Fruit fly (Drosophila melanogaster): ENCODE data around the gene LysS.
"Not testable (repeated sequence)": the region's sequence is repeated elsewhere in the genome, so short reads cannot be mapped to it uniquely, and the experiment has no call there.

Gene LysS

DNA sequence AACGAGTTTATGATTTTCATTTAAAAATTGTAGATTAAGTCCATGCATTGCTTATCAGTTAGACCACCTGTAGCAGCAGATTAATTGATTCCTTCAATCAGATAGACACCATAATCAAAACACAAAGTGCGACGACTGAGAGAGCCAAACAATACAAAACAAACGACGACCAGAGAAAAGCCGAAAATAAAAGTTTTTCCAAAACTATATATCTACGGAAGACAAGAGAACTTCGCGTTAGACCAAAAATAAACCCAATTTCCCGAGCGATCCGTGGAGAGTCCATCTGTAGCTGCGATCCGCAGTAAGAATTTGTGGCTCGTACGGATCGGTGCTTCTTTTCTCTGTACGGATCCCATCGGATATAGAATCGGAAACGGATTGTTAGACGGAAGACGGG, 7.9 kb downstream of the LysS start, which contains the start of gene galene:
galene (plus strand) TSS at position 301 of the 400 bp plus-strand sequence.
- TF ChIP-seq EcR (GFP tag; optimal IDR thresholded peaks at IDR 0.05) (no peak), Pif1A (GFP tag; optimal IDR thresholded peaks at IDR 0.05) (no peak), Snoo (tag; optimal IDR thresholded peaks at IDR 0.05) (no peak), Pif1B (GFP tag; optimal IDR thresholded peaks at IDR 0.05) (no peak), CG14655 (GFP tag; optimal IDR thresholded peaks at IDR 0.05) (no peak), CG13204 (GFP tag; optimal IDR thresholded peaks at IDR 0.05) (no peak), CG8159 (tag; optimal IDR thresholded peaks at IDR 0.05) (no peak), rn (GFP tag; IDR thresholded peaks at IDR 0.05) (no peak), gl (tag; optimal IDR thresholded peaks at IDR 0.05) (no peak), CG15710 (tag; optimal IDR thresholded peaks at IDR 0.05) (no peak), CG4496 (GFP tag; IDR thresholded peaks at IDR 0.05) (no peak), CG34367 (tag; optimal IDR thresholded peaks at IDR 0.05) (no peak), CG17806 (tag; optimal IDR thresholded peaks at IDR 0.05) (no peak), D1 (tag; optimal IDR thresholded peaks at IDR 0.05) (no peak)

DNA sequence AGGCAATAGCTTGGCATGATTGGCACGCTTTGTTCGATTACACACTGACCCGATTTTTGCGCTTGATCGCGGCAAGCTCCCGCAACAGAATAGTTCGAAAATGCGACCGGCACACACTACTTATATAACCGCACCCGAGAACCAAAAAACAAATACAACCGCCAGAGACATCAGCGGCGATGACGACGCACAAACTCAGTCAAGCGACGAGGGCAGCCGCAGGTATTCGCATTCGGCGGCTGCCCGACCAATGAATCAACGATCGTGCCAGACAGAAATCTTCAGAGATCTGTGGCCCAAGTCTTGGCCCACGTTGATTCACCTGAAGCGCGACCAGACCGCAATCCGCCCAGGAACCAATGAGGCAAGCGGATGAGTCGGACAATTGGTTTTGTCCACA, 10.7 kb downstream of the LysS start, which contains the start of gene CG9192:
CG9192 (minus strand) TSS at position 101 of the 400 bp plus-strand sequence.
- TF ChIP-seq CG17806 (tag; optimal IDR thresholded peaks at IDR 0.05) (no peak), CG8301 (tag; optimal IDR thresholded peaks at IDR 0.05) (no peak), CG13204 (GFP tag; optimal IDR thresholded peaks at IDR 0.05) (no peak)

DNA sequence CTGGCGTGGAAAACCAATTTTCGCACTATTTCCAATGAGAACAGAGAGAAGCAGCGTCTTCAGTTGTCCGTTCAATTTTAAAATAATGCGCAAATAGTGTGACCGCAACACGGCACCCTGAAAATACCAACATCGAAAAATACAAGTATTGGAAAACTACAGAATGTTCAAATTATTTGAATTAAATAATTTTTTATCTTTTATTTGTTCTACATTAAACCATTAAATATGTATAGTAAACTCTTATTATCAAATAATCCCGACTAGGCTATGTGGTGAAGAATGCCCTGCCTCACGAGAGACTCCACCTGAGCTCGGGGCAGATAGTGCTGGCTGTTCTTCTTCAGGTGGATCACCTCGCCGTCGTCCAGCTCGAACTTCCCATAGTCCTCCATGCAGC, 18.3 kb downstream of the LysS start, which contains the start of gene Klp61F:
Klp61F (minus strand) TSS at position 101 of the 400 bp plus-strand sequence.
- not testable (repeated sequence) for TF ChIP-seq CG12605 (GFP tag; IDR thresholded peaks at IDR 0.05); gl (tag; optimal IDR thresholded peaks at IDR 0.05); CG8159 (tag; optimal IDR thresholded peaks at IDR 0.05)

DNA sequence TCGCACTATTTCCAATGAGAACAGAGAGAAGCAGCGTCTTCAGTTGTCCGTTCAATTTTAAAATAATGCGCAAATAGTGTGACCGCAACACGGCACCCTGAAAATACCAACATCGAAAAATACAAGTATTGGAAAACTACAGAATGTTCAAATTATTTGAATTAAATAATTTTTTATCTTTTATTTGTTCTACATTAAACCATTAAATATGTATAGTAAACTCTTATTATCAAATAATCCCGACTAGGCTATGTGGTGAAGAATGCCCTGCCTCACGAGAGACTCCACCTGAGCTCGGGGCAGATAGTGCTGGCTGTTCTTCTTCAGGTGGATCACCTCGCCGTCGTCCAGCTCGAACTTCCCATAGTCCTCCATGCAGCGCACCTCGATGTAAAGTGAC, 19.3 kb downstream of the LysS start, which contains the start of gene CG32318:
CG32318 (minus strand) TSS at position 101 of the 400 bp plus-strand sequence.
- TF ChIP-seq Ets98B (GFP tag; IDR thresholded peaks at IDR 0.05); D1 (tag; optimal IDR thresholded peaks at IDR 0.05); fd96Ca (GFP tag; IDR thresholded peaks at IDR 0.05): not testable (repeated sequence)

DNA sequence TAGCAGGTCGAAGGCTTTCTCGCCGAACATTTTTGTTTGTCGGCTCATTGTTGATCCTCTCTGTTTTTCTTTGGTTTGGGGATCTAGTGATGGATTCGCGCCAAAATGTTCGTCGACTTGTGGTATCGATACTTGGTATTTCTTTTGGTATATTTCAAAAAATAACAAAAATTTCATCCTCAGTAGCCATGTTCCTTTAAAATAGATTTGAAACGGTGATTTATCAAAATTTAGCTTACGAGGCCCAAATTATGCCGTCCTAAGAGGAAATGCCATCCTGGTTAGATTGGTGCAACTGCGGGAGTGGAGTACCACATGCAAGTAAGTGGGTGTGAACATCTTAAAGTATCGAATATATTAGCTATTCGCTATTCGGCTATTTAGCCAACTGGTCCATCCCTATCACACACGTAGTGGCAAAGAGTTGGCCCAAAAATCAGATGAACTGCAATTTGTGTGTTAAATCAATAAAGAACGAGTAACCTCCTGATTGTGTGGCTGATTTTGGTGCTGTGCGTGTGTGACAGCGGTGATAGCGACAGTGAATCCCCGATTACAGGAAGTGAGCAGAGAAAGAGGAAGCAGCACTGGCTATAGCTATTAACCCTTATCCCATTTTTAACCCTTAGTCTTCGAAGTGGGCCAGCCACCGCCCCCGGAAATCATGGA, 20.2 kb downstream of the LysS start, which contains the start of the genes Psf1 and Sac1:
Psf1 (minus strand) TSS at position 51 of the 669 bp plus-strand sequence.
Sac1 (plus strand) TSS at position 191 of the 669 bp plus-strand sequence.
- TF ChIP-seq CG14655 (GFP tag; optimal IDR thresholded peaks at IDR 0.05) (no peak), Pif1A (GFP tag; optimal IDR thresholded peaks at IDR 0.05) (no peak), CG8301 (tag; optimal IDR thresholded peaks at IDR 0.05) (no peak), CG4496 (GFP tag; IDR thresholded peaks at IDR 0.05) (0 out of 3 replicates have a peak, but pooled peaks have one; percentile 47), CG8159 (tag; optimal IDR thresholded peaks at IDR 0.05) (peak; percentile 19), Pif1B (GFP tag; optimal IDR thresholded peaks at IDR 0.05) (no peak), CG15710 (tag; optimal IDR thresholded peaks at IDR 0.05) (peak; percentile 26), fd96Ca (GFP tag; IDR thresholded peaks at IDR 0.05) (peak; percentile 51; the same call in 1 of the 3 replicates), Ets98B (GFP tag; IDR thresholded peaks at IDR 0.05) (no peak), CG34367 (tag; optimal IDR thresholded peaks at IDR 0.05) (peak; percentile 1), gl (tag; optimal IDR thresholded peaks at IDR 0.05) (no peak), CG17806 (tag; optimal IDR thresholded peaks at IDR 0.05) (no peak), Snoo (tag; optimal IDR thresholded peaks at IDR 0.05) (no peak), rn (GFP tag; IDR thresholded peaks at IDR 0.05) (0 out of 2 replicates have a peak, but pooled peaks have one; percentile 13), D1 (tag; optimal IDR thresholded peaks at IDR 0.05) (no peak)

DNA sequence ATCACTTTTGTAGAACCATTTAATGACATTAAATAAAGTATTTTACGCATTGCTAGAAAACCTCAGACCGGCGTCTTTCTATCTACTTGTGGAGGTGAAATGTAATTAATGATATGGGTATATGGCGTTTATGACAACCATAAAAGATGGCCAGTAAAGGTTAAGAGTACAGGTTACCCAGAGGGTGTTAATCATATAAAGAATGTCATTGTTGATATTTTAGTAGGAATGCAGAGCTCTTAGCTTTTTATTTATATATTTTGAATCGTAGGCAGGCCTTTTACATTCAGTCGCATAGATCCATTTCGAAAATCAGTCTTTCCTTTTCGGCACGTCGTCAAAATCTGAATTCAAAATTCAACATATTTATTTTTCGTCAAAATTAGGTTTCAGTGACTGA, 22.8 kb downstream of the LysS start, which contains the start of gene Bfc:
Bfc (plus strand) TSS at position 301 of the 400 bp plus-strand sequence.
- TF ChIP-seq CG15710 (tag; optimal IDR thresholded peaks at IDR 0.05): no peak
- no peak for TF ChIP-seq CG34367 (tag; optimal IDR thresholded peaks at IDR 0.05)
- TF ChIP-seq CG8301 (tag; optimal IDR thresholded peaks at IDR 0.05): no peak
- no peak for TF ChIP-seq CG14655 (GFP tag; optimal IDR thresholded peaks at IDR 0.05)
- no peak for TF ChIP-seq rn (GFP tag; IDR thresholded peaks at IDR 0.05)
- no peak for TF ChIP-seq fd96Ca (GFP tag; IDR thresholded peaks at IDR 0.05)
- TF ChIP-seq Ets98B (GFP tag; IDR thresholded peaks at IDR 0.05): no peak
- TF ChIP-seq CG9948 (tag; optimal IDR thresholded peaks at IDR 0.05): no peak
- TF ChIP-seq Pif1A (GFP tag; optimal IDR thresholded peaks at IDR 0.05): no peak
- no peak for TF ChIP-seq CG13204 (GFP tag; optimal IDR thresholded peaks at IDR 0.05)
- TF ChIP-seq CG10348 (GFP tag; IDR thresholded peaks at IDR 0.05): no peak
- no peak for TF ChIP-seq CG17806 (tag; optimal IDR thresholded peaks at IDR 0.05)
- TF ChIP-seq D1 (tag; optimal IDR thresholded peaks at IDR 0.05): no peak
- TF ChIP-seq Snoo (tag; optimal IDR thresholded peaks at IDR 0.05): no peak

DNA sequence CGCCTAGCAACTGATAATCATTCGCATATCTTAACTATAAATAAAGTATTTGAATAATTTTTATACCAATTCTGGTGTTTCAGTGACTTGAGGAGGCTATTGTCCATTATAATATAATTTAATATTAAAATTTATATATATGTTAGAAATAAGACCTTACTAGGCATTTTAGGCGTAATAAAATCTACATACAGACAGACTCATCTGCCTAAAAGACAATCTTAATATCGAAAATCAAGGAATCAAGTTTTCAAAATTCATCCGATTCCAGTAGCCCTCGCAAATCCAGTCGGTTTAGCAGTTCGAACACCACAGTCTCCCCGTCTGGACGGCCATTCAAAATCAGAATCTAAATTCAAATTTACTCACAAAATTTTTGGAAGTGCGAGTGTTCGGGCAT, 24.2 kb downstream of the LysS start, which contains the start of the genes CG9130 and CG9133:
CG9130 (plus strand) TSS at position 301 of the 400 bp plus-strand sequence.
CG9133 (plus strand) TSS at position 301 of the 400 bp plus-strand sequence.
- TF ChIP-seq CG17806 (tag; optimal IDR thresholded peaks at IDR 0.05) (no peak), gl (tag; optimal IDR thresholded peaks at IDR 0.05) (no peak), CG13204 (GFP tag; optimal IDR thresholded peaks at IDR 0.05) (no peak), CG9948 (tag; optimal IDR thresholded peaks at IDR 0.05) (no peak), CG4496 (GFP tag; IDR thresholded peaks at IDR 0.05) (no peak), CG8159 (tag; optimal IDR thresholded peaks at IDR 0.05) (no peak), Pif1B (GFP tag; optimal IDR thresholded peaks at IDR 0.05) (no peak), rn (GFP tag; IDR thresholded peaks at IDR 0.05) (no peak), Pif1A (GFP tag; optimal IDR thresholded peaks at IDR 0.05) (no peak), CG15710 (tag; optimal IDR thresholded peaks at IDR 0.05) (no peak), CG32121 (GFP tag; IDR thresholded peaks at IDR 0.05) (no peak), EcR (GFP tag; optimal IDR thresholded peaks at IDR 0.05) (no peak)

Data from whole organism, pupa.